Worm (Caenorhabditis elegans) whole organism, early embryonic: ENCODE data around the gene Y40C7B.4.

Experiments used
- ceh-13 ChIP-seq: fragments of 200-800 bp; sonication (Bioruptor generic); optimal IDR thresholded peaks from 2 replicates; lab custom pipeline; 2018; ENCODE audit warnings: mild to moderate bottlenecking, missing genetic modification characterization, missing compliant biosample characterization
- hmg-4 ChIP-seq: fragments of 200-800 bp; sonication (Bioruptor generic); optimal IDR thresholded peaks from 2 replicates; lab custom pipeline; 2018; ENCODE audit warnings: mild to moderate bottlenecking, missing genetic modification characterization, missing compliant biosample characterization
- scrt-1 ChIP-seq: fragments of 200-800 bp; sonication (Bioruptor generic); IDR thresholded peaks from 2 replicates; pipeline ENCODE4 v1.3.6; 2022; ENCODE audit warnings: missing genetic modification characterization, missing compliant biosample characterization

DNA sequence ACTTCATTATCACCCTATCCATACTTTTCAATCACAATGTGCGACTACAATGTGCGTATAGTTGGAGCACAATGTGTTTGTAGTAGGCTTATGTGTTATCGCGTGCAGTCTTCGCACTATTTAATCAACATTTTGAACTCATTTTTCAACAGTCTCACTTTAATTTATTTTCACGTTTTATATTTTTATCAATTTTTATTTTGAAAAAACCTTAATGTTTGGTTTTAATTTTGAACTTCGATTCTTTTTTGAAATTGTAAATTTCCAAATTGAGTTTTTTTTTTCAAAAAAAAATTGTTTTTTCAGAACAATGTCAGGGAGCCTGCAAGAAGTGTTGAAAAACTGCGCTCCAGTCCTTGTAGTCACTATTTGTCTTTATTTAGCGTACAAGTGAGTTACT lies 13.5 kb downstream of the Y40C7B.4 start, which contains the start of gene T25G12.13:
- TF ChIP-seq hmg-4 (GFP tag; lab: Kevin White, UChicago) (no peak), ceh-13 (no peak), scrt-1 (GFP tag; lab: Robert Waterston, UW) (no peak)
